Fruit fly (Drosophila melanogaster): ENCODE results near the gene Nuf2.

- no peak for TF ChIP-seq EcR (GFP tag; optimal IDR thresholded peaks at IDR 0.05)
- TF ChIP-seq pan (optimal IDR thresholded peaks at IDR 0.05), result no peak
Measured at dm6 chr2L:7107890-7108289, 42.3 kb upstream of the Nuf2 start.

Measured in whole organism.